6 worm cellular contexts compared by ENCODE assay signal in genomic region chrV:19520130-19520529, ce11.
TF ChIP-seq lines count a peak whose summit lies in the region.

No protein-coding gene starts in this region.

TF ChIP-seq in whole organism, L1 larva, 84 proteins besides CTCF, POLR2A, EP300 and RAD21:
- TF ChIP-seq grh-1 (GFP tag; IDR thresholded peaks at IDR 0.05; lab: Robert Waterston, UW) (peak; percentile 29; the same call in 1 of the 2 replicates), elt-2 (tag; optimal IDR thresholded peaks at IDR 0.05; lab: Kevin White, UChicago) (no peak), blmp-1 (tag; optimal IDR thresholded peaks at IDR 0.05; lab: Kevin White, UChicago) (no peak), snu-23 (GFP tag; optimal IDR thresholded peaks at IDR 0.05; lab: Kevin White, UChicago) (no peak)

TF ChIP-seq in whole organism, L2 larva, 48 proteins besides CTCF, POLR2A, EP300 and RAD21 (continues in another document):
- TF ChIP-seq ztf-11 (tag; optimal IDR thresholded peaks at IDR 0.05; lab: Kevin White, UChicago) (no peak), unc-62 (GFP tag; optimal IDR thresholded peaks at IDR 0.05; lab: Kevin White, UChicago) (no peak), ztf-4 (tag; optimal IDR thresholded peaks at IDR 0.05; lab: Kevin White, UChicago) (peak; percentile 53), lin-11 (tag; optimal IDR thresholded peaks at IDR 0.05; lab: Kevin White, UChicago) (no peak), R02D3.7 (tag; optimal IDR thresholded peaks at IDR 0.05; lab: Kevin White, UChicago) (no peak), snpc-4 (tag; optimal IDR thresholded peaks at IDR 0.05; lab: Kevin White, UChicago) (no peak), lin-13 (GFP tag; optimal IDR thresholded peaks at IDR 0.05; lab: Kevin White, UChicago) (no peak), sma-3 (GFP tag; optimal IDR thresholded peaks at IDR 0.05; lab: Kevin White, UChicago) (no peak), lsy-2 (tag; optimal IDR thresholded peaks at IDR 0.05; lab: Kevin White, UChicago) (no peak), sem-4 (tag; optimal IDR thresholded peaks at IDR 0.05; lab: Kevin White, UChicago) (no peak), Y55F3AM.14 (GFP tag; optimal IDR thresholded peaks at IDR 0.05; lab: Kevin White, UChicago) (peak; percentile 20), ama-1 (optimal IDR thresholded peaks at IDR 0.05; lab: Kevin White, UChicago) (peak; percentile 76), ZK546.5 (tag; optimal IDR thresholded peaks at IDR 0.05; lab: Kevin White, UChicago) (no peak), nhr-21 (tag; optimal IDR thresholded peaks at IDR 0.05; lab: Kevin White, UChicago) (no peak), egl-27 (tag; optimal IDR thresholded peaks at IDR 0.05; lab: Kevin White, UChicago) (no peak), skn-1 (tag; optimal IDR thresholded peaks at IDR 0.05; lab: Kevin White, UChicago) (no peak), elt-3 (tag; optimal IDR thresholded peaks at IDR 0.05; lab: Kevin White, UChicago) (no peak), mab-5 (tag; optimal IDR thresholded peaks at IDR 0.05; lab: Kevin White, UChicago) (no peak), nhr-237 (tag; optimal IDR thresholded peaks at IDR 0.05; lab: Kevin White, UChicago) (no peak)

TF ChIP-seq in whole organism, L3 larva, 47 proteins besides CTCF, POLR2A, EP300 and RAD21 (continues in another document):
- TF ChIP-seq lsy-12 (tag; optimal IDR thresholded peaks at IDR 0.05; lab: Kevin White, UChicago) (no peak), eor-1 (tag; optimal IDR thresholded peaks at IDR 0.05; lab: Kevin White, UChicago) (no peak), nhr-67 (tag; optimal IDR thresholded peaks at IDR 0.05; lab: Kevin White, UChicago) (no peak), fkh-10 (GFP tag; optimal IDR thresholded peaks at IDR 0.05; lab: Kevin White, UChicago) (no peak), nhr-12 (tag; optimal IDR thresholded peaks at IDR 0.05; lab: Kevin White, UChicago) (no peak), R02D3.7 (tag; optimal IDR thresholded peaks at IDR 0.05; lab: Kevin White, UChicago) (no peak), fos-1 (tag; optimal IDR thresholded peaks at IDR 0.05; lab: Kevin White, UChicago) (no peak), nhr-43 (tag; optimal IDR thresholded peaks at IDR 0.05; lab: Kevin White, UChicago; ENCODE audit: poor library complexity, severe bottlenecking) (peak; percentile 54), nhr-11 (tag; optimal IDR thresholded peaks at IDR 0.05; lab: Kevin White, UChicago) (no peak), elt-3 (tag; optimal IDR thresholded peaks at IDR 0.05; lab: Kevin White, UChicago) (no peak), ztf-11 (tag; optimal IDR thresholded peaks at IDR 0.05; lab: Kevin White, UChicago) (no peak), mdl-1 (tag; optimal IDR thresholded peaks at IDR 0.05; lab: Kevin White, UChicago) (no peak), ceh-82 (tag; optimal IDR thresholded peaks at IDR 0.05; lab: Kevin White, UChicago) (no peak), nhr-25 (tag; optimal IDR thresholded peaks at IDR 0.05; lab: Kevin White, UChicago) (peak; percentile 94), nhr-76 (tag; optimal IDR thresholded peaks at IDR 0.05; lab: Kevin White, UChicago) (no peak), hmg-11 (tag; optimal IDR thresholded peaks at IDR 0.05; lab: Kevin White, UChicago) (no peak), ztf-4 (tag; optimal IDR thresholded peaks at IDR 0.05; lab: Kevin White, UChicago) (peak; percentile 73), nhr-28 (tag; optimal IDR thresholded peaks at IDR 0.05; lab: Kevin White, UChicago) (no peak), sea-2 (GFP tag; optimal IDR thresholded peaks at IDR 0.05; lab: Kevin White, UChicago) (no peak)

TF ChIP-seq in whole organism, L4 larva, 104 proteins besides CTCF, POLR2A, EP300 and RAD21 (continues in another document):
- no peak for TF ChIP-seq F49E8.2 (tag; optimal IDR thresholded peaks at IDR 0.05; lab: Kevin White, UChicago; ENCODE audit: borderline replicate concordance)
- TF ChIP-seq arid-1 (GFP tag; conservative IDR thresholded peaks at IDR 0.05; lab: Robert Waterston, UW): peak; percentile 50; the same call in 1 of the 2 replicates
- no peak for TF ChIP-seq ztf-7 (tag; optimal IDR thresholded peaks at IDR 0.05; lab: Kevin White, UChicago)
- TF ChIP-seq lin-29 (GFP tag; IDR thresholded peaks at IDR 0.05; lab: Robert Waterston, UW): peak; percentile 72; the same call in 1 of the 2 replicates
- TF ChIP-seq madf-9 (GFP tag; conservative IDR thresholded peaks at IDR 0.05; lab: Robert Waterston, UW): 0 out of 2 replicates have a peak, but pooled peaks have one; percentile 33
- TF ChIP-seq skn-1 (tag; optimal IDR thresholded peaks at IDR 0.05; lab: Kevin White, UChicago): no peak
- no peak for TF ChIP-seq unc-39 (tag; optimal IDR thresholded peaks at IDR 0.05; lab: Kevin White, UChicago)
- no peak for TF ChIP-seq lin-39 (tag; optimal IDR thresholded peaks at IDR 0.05; lab: Kevin White, UChicago)
- no peak for TF ChIP-seq ceh-32 (tag; optimal IDR thresholded peaks at IDR 0.05; lab: Kevin White, UChicago; ENCODE audit: poor library complexity)
- peak; percentile 51 for TF ChIP-seq Y5F2A.4 (GFP tag; optimal IDR thresholded peaks at IDR 0.05; lab: Kevin White, UChicago)
- no peak for TF ChIP-seq dpl-1 (GFP tag; optimal IDR thresholded peaks at IDR 0.05; lab: Kevin White, UChicago)
- no peak for TF ChIP-seq fos-1 (tag; optimal IDR thresholded peaks at IDR 0.05; lab: Kevin White, UChicago)
- no peak for TF ChIP-seq nhr-6 (tag; optimal IDR thresholded peaks at IDR 0.05; lab: Kevin White, UChicago)
- TF ChIP-seq nhr-77 (tag; optimal IDR thresholded peaks at IDR 0.05; lab: Kevin White, UChicago): no peak
- TF ChIP-seq duxl-1 (tag; optimal IDR thresholded peaks at IDR 0.05; lab: Kevin White, UChicago; ENCODE audit: poor library complexity): no peak
- TF ChIP-seq mxl-2 (GFP tag; conservative IDR thresholded peaks at IDR 0.05; lab: Robert Waterston, UW): no peak
- no peak for TF ChIP-seq pha-4 (GFP tag; IDR thresholded peaks at IDR 0.05; lab: Robert Waterston, UW)
- TF ChIP-seq pha-4 (tag; optimal IDR thresholded peaks at IDR 0.05; lab: Kevin White, UChicago): no peak

TF ChIP-seq in whole organism, early embryonic, 17 proteins besides CTCF, POLR2A, EP300 and RAD21:
- TF ChIP-seq ama-1 (optimal IDR thresholded peaks at IDR 0.05; lab: Kevin White, UChicago): peak; percentile 33
- no peak for TF ChIP-seq pes-1 (GFP tag; IDR thresholded peaks at IDR 0.05; lab: Robert Waterston, UW)

TF ChIP-seq in whole organism, young adult, 124 proteins besides CTCF, POLR2A, EP300 and RAD21:
- TF ChIP-seq aptf-3 (GFP tag; IDR thresholded peaks at IDR 0.05; lab: Robert Waterston, UW) (0 out of 2 replicates have a peak, but pooled peaks have one; percentile 46), zim-3 (tag; optimal IDR thresholded peaks at IDR 0.05; lab: Kevin White, UChicago) (peak; percentile 76), lin-54 (GFP tag; optimal IDR thresholded peaks at IDR 0.05; lab: Kevin White, UChicago) (peak; percentile 4), tbp1 (GFP tag; optimal IDR thresholded peaks at IDR 0.05; lab: Kevin White, UChicago) (no peak), repo-1 (tag; optimal IDR thresholded peaks at IDR 0.05; lab: Kevin White, UChicago) (peak; percentile 5), mes-4 (tag; optimal IDR thresholded peaks at IDR 0.05; lab: Kevin White, UChicago) (no peak), let-607 (tag; optimal IDR thresholded peaks at IDR 0.05; lab: Kevin White, UChicago) (peak in 1 of 2 experiments; percentile 19), ztf-25 (GFP tag; IDR thresholded peaks at IDR 0.05; lab: Robert Waterston, UW) (0 out of 2 replicates have a peak, but pooled peaks have one; percentile 51), attf-6 (GFP tag; IDR thresholded peaks at IDR 0.05; lab: Robert Waterston, UW) (0 out of 2 replicates have a peak, but pooled peaks have one; percentile 32), Y53G8AR.9 (GFP tag; conservative IDR thresholded peaks at IDR 0.05; lab: Robert Waterston, UW) (0 out of 2 replicates have a peak, but pooled peaks have one; percentile 9), nhr-179 (tag; optimal IDR thresholded peaks at IDR 0.05; lab: Kevin White, UChicago) (no peak), dpff-1 (tag; optimal IDR thresholded peaks at IDR 0.05; lab: Kevin White, UChicago) (no peak), madf-6 (GFP tag; IDR thresholded peaks at IDR 0.05; lab: Robert Waterston, UW) (peak; percentile 56; the same call in 1 of the 2 replicates), ztf-26 (tag; optimal IDR thresholded peaks at IDR 0.05; lab: Kevin White, UChicago) (peak; percentile 45), rec-8 (tag; optimal IDR thresholded peaks at IDR 0.05; lab: Kevin White, UChicago) (no peak), ama-1 (optimal IDR thresholded peaks at IDR 0.05; lab: Kevin White, UChicago) (peak; percentile 77), ama-1 (GFP tag; optimal IDR thresholded peaks at IDR 0.05; lab: Kevin White, UChicago) (no peak), bed-1 (GFP tag; IDR thresholded peaks at IDR 0.05; lab: Robert Waterston, UW) (0 out of 2 replicates have a peak, but pooled peaks have one; percentile 55), chd-7 (tag; optimal IDR thresholded peaks at IDR 0.05; lab: Kevin White, UChicago) (peak; percentile 65), madf-3 (GFP tag; IDR thresholded peaks at IDR 0.05; lab: Robert Waterston, UW) (0 out of 2 replicates have a peak, but pooled peaks have one; percentile 62), dox-1 (GFP tag; IDR thresholded peaks at IDR 0.05; lab: Robert Waterston, UW) (peak; percentile 40), hsf-1 (GFP tag; IDR thresholded peaks at IDR 0.05; lab: Robert Waterston, UW) (0 out of 2 replicates have a peak, but pooled peaks have one; percentile 11)
TF ChIP-seq in whole organism, young adult: peak in this region for 16.
